Fruit fly (Drosophila melanogaster) whole organism, embryonic: ENCODE data around the gene cu.
A peak's percentile ranks its signal among the peaks of the same experiment; 100 is the strongest.

Experiments used
- ATbp ChIP-seq: fragments of 200-800 bp; sonication (Bioruptor generic); optimal IDR thresholded peaks from 2 replicates; lab custom pipeline; 2017; ENCODE audit warnings: missing biosample characterization, mild to moderate bottlenecking, missing genetic modification characterization, missing genetic modification reagents
- Adf1 ChIP-seq: fragments of 200-800 bp; sonication (Bioruptor generic); IDR thresholded peaks from 2 replicates; pipeline ENCODE4 v1.3.6; 2022; ENCODE audit warnings: missing biosample characterization, missing genetic modification characterization
- Atf6 ChIP-seq: fragments of 200-800 bp; sonication (Bioruptor generic); IDR thresholded peaks from 2 replicates; pipeline ENCODE4 v1.3.6; 2022; ENCODE audit warnings: missing biosample characterization, missing genetic modification characterization
- Awh ChIP-seq: fragments of 200-800 bp; sonication (Bioruptor generic); IDR thresholded peaks from 2 replicates; pipeline ENCODE4, ENCODE4 v1.3.6; 2022; ENCODE audit warnings: missing biosample characterization, missing genetic modification characterization
- Blimp-1 ChIP-seq: fragments of 200-800 bp; sonication (Bioruptor generic); optimal IDR thresholded peaks from 3 replicates; lab custom pipeline; 2018; ENCODE audit warnings: missing biosample characterization, missing genetic modification characterization, mild to moderate bottlenecking, moderate library complexity, missing genetic modification reagents
- CG11456 ChIP-seq: fragments of 200-800 bp; sonication (Bioruptor generic); IDR thresholded peaks from 3 replicates; pipeline ENCODE4 v1.3.6; 2022; ENCODE audit warnings: missing biosample characterization, missing genetic modification characterization
- CG12744 ChIP-seq: fragments of 200-800 bp; sonication (Bioruptor generic); optimal IDR thresholded peaks from 2 replicates; lab custom pipeline; 2016; ENCODE audit warnings: missing biosample characterization, missing genetic modification characterization
- CG13287 ChIP-seq: fragments of 200-800 bp; sonication (Bioruptor generic); IDR thresholded peaks from 2 replicates; pipeline ENCODE4 v1.3.6; 2022; ENCODE audit warnings: missing biosample characterization, missing genetic modification characterization; ENCODE audit not compliant: partially characterized antibody
- CG13624 ChIP-seq: fragments of 200-800 bp; sonication (Bioruptor generic); optimal IDR thresholded peaks from 2 replicates; lab custom pipeline; 2016; ENCODE audit warnings: missing biosample characterization, missing genetic modification characterization
- CG14860 ChIP-seq: fragments of 200-800 bp; sonication (Bioruptor generic); IDR thresholded peaks from 3 replicates; pipeline ENCODE4 v1.3.6; 2022; ENCODE audit warnings: missing biosample characterization, missing genetic modification characterization; ENCODE audit not compliant: partially characterized antibody
- CG30020 ChIP-seq: fragments of 200-800 bp; optimal IDR thresholded peaks from 2 replicates; lab custom pipeline; 2019; ENCODE audit warnings: missing biosample characterization, mild to moderate bottlenecking, missing genetic modification characterization, moderate library complexity
- CG33213 ChIP-seq: fragments of 200-800 bp; sonication (Bioruptor generic); optimal IDR thresholded peaks from 3 replicates; lab custom pipeline; 2016; ENCODE audit warnings: missing biosample characterization, missing genetic modification characterization
- CG34376 ChIP-seq: fragments of 200-800 bp; sonication (Bioruptor generic); optimal IDR thresholded peaks from 2 replicates; lab custom pipeline; 2018; ENCODE audit warnings: missing biosample characterization, mild to moderate bottlenecking, missing genetic modification characterization
- CG6689 ChIP-seq: fragments of 200-800 bp; sonication (Bioruptor generic); IDR thresholded peaks from 2 replicates; pipeline ENCODE4 v1.3.6; 2022; ENCODE audit warnings: missing biosample characterization, missing genetic modification characterization
- CG6813 ChIP-seq: fragments of 200-800 bp; sonication (Bioruptor generic); optimal IDR thresholded peaks from 2 replicates; lab custom pipeline; 2017; ENCODE audit warnings: missing biosample characterization, missing genetic modification characterization, mild to moderate bottlenecking, moderate library complexity, missing genetic modification reagents
- CG7928 ChIP-seq: fragments of 200-800 bp; sonication (Bioruptor generic); optimal IDR thresholded peaks from 2 replicates; lab custom pipeline; 2017; ENCODE audit warnings: missing biosample characterization, mild to moderate bottlenecking, missing genetic modification characterization
- CG9932 ChIP-seq: fragments of 200-800 bp; sonication (Bioruptor generic); IDR thresholded peaks from 2 replicates; pipeline ENCODE4 v1.3.6; 2022; ENCODE audit warnings: missing biosample characterization, missing genetic modification characterization
- Camta ChIP-seq: fragments of 200-800 bp; sonication (Bioruptor generic); optimal IDR thresholded peaks from 2 replicates; lab custom pipeline; 2016; ENCODE audit warnings: missing biosample characterization, missing genetic modification characterization
- Fer2 ChIP-seq: fragments of 200-800 bp; sonication (Bioruptor generic); optimal IDR thresholded peaks from 2 replicates; lab custom pipeline; 2018; ENCODE audit warnings: missing biosample characterization, mild to moderate bottlenecking, missing genetic modification characterization, moderate library complexity
- HLH4C ChIP-seq: fragments of 200-800 bp; sonication (Bioruptor generic); IDR thresholded peaks from 3 replicates; pipeline ENCODE4 v1.3.6; 2022; ENCODE audit warnings: missing biosample characterization, missing genetic modification characterization; ENCODE audit not compliant: partially characterized antibody
- HLHmδ ChIP-seq: fragments of 200-800 bp; sonication (Bioruptor generic); optimal IDR thresholded peaks from 2 replicates; lab custom pipeline; 2018; ENCODE audit warnings: missing biosample characterization, mild to moderate bottlenecking, missing genetic modification characterization, moderate library complexity
- HmgD ChIP-seq: fragments of 200-800 bp; sonication (Bioruptor generic); optimal IDR thresholded peaks from 3 replicates; lab custom pipeline; 2016; ENCODE audit warnings: missing biosample characterization, missing genetic modification characterization
- Hmr ChIP-seq: fragments of 200-800 bp; sonication (Bioruptor generic); optimal IDR thresholded peaks from 3 replicates; lab custom pipeline; 2017; ENCODE audit warnings: mild to moderate bottlenecking, missing biosample characterization, missing genetic modification reagents, missing genetic modification characterization
- Hmx ChIP-seq: fragments of 200-800 bp; sonication (Bioruptor generic); optimal IDR thresholded peaks from 2 replicates; lab custom pipeline; 2016; ENCODE audit warnings: missing biosample characterization, missing genetic modification characterization
- MTF-1 ChIP-seq: fragments of 200-800 bp; sonication (Bioruptor generic); optimal IDR thresholded peaks from 2 replicates; lab custom pipeline; 2018; ENCODE audit warnings: missing biosample characterization, mild to moderate bottlenecking, missing genetic modification characterization, borderline replicate concordance
- Med ChIP-seq: fragments of 200-800 bp; sonication (Bioruptor generic); peaks from one replicate; lab custom pipeline; 2016; ENCODE audit warnings: missing biosample characterization, missing genetic modification characterization, mild to moderate bottlenecking, inconsistent platforms, moderate library complexity
- Meics ChIP-seq: fragments of 200-800 bp; sonication (Bioruptor generic); optimal IDR thresholded peaks from 2 replicates; lab custom pipeline; 2017; ENCODE audit warnings: missing biosample characterization, mild to moderate bottlenecking, missing genetic modification characterization
- NFAT ChIP-seq: fragments of 200-800 bp; sonication (Bioruptor generic); IDR thresholded peaks from 2 replicates; pipeline ENCODE4 v1.3.6; 2022; ENCODE audit warnings: missing biosample characterization, missing genetic modification characterization
- Side ChIP-seq: fragments of 200-800 bp; sonication (Bioruptor generic); optimal IDR thresholded peaks from 2 replicates; lab custom pipeline; 2016; ENCODE audit warnings: missing biosample characterization, missing genetic modification characterization
- Sry-δ ChIP-seq: fragments of 200-800 bp; sonication (Bioruptor generic); optimal IDR thresholded peaks from 2 replicates; lab custom pipeline; 2016; ENCODE audit warnings: missing biosample characterization, missing genetic modification characterization
- Vsx1 ChIP-seq: fragments of 200-800 bp; sonication (Bioruptor generic); optimal IDR thresholded peaks from 2 replicates; lab custom pipeline; 2017; ENCODE audit warnings: missing biosample characterization, mild to moderate bottlenecking, missing genetic modification characterization, missing genetic modification reagents
- ato ChIP-seq: fragments of 200-800 bp; sonication (Bioruptor generic); IDR thresholded peaks from 2 replicates; pipeline ENCODE4 v1.3.6; 2022; ENCODE audit warnings: missing biosample characterization, missing genetic modification characterization; ENCODE audit not compliant: partially characterized antibody
- bigmax ChIP-seq: fragments of 200-800 bp; sonication (Bioruptor generic); optimal IDR thresholded peaks from 2 replicates; lab custom pipeline; 2018; ENCODE audit warnings: missing biosample characterization, mild to moderate bottlenecking, missing genetic modification characterization
- bsh ChIP-seq, 2 experiments: fragments of 200-800 bp; sonication (Bioruptor generic); optimal IDR thresholded peaks; 2 replicates each; lab custom pipeline; 2017 to 2018; ENCODE audit warnings: mild to moderate bottlenecking in 2 of 2, missing biosample characterization in 2 of 2, missing genetic modification characterization in 2 of 2, moderate library complexity in 1 of 2
- btn ChIP-seq: fragments of 200-800 bp; sonication (Bioruptor generic); optimal IDR thresholded peaks from 2 replicates; lab custom pipeline; 2016; ENCODE audit warnings: missing biosample characterization, missing genetic modification characterization
- dati ChIP-seq: fragments of 200-800 bp; sonication (Bioruptor generic); IDR thresholded peaks from 2 replicates; pipeline ENCODE4 v1.3.6; 2022; ENCODE audit warnings: missing biosample characterization, missing genetic modification characterization
- disco-r ChIP-seq: fragments of 200-800 bp; sonication (Bioruptor generic); optimal IDR thresholded peaks from 2 replicates; lab custom pipeline; 2016; ENCODE audit warnings: missing biosample characterization, missing genetic modification characterization
- ems ChIP-seq: fragments of 200-800 bp; sonication (Bioruptor generic); optimal IDR thresholded peaks from 3 replicates; lab custom pipeline; 2016; ENCODE audit warnings: missing biosample characterization, missing genetic modification characterization
- en ChIP-seq: fragments of 200-800 bp; sonication (Bioruptor generic); optimal IDR thresholded peaks from 2 replicates; lab custom pipeline; 2016; ENCODE audit warnings: missing biosample characterization, missing genetic modification characterization
- eve ChIP-seq, 2 experiments: fragments of >200 bp; optimal IDR thresholded peaks; 2 replicates each; lab custom pipeline; 2017; ENCODE audit warnings: missing biosample characterization in 2 of 2, missing genetic modification characterization in 2 of 2
- grn ChIP-seq: fragments of 200-800 bp; sonication (Bioruptor generic); optimal IDR thresholded peaks from 3 replicates; lab custom pipeline; 2017; ENCODE audit warnings: missing biosample characterization, missing genetic modification characterization
- her ChIP-seq: fragments of 200-800 bp; sonication (Bioruptor generic); optimal IDR thresholded peaks from 2 replicates; lab custom pipeline; 2016; ENCODE audit warnings: missing biosample characterization, missing genetic modification characterization
- lov ChIP-seq, 2 experiments: fragments of 200-800 bp in 1 of 2; fragments of >200 bp in 1 of 2; sonication (Bioruptor generic) in 1 of 2; IDR thresholded peaks in 1 of 2; optimal IDR thresholded peaks in 1 of 2; 2 replicates in 1 of 2; 3 replicates in 1 of 2; pipeline versions ENCODE4 v1.3.6 to Lab custom; 2017 to 2022; ENCODE audit warnings: missing biosample characterization in 1 of 2, missing genetic modification characterization in 1 of 2
- onecut ChIP-seq: fragments of 200-800 bp; sonication (Bioruptor generic); IDR thresholded peaks from 2 replicates; pipeline ENCODE4 v1.3.6; 2022; ENCODE audit warnings: missing biosample characterization, missing genetic modification characterization
- pita ChIP-seq: fragments of 200-800 bp; sonication (Bioruptor generic); optimal IDR thresholded peaks from 2 replicates; lab custom pipeline; 2017; ENCODE audit warnings: missing biosample characterization, mild to moderate bottlenecking, missing genetic modification characterization
- pnt ChIP-seq: fragments of 200-800 bp; sonication (Bioruptor generic); optimal IDR thresholded peaks from 3 replicates; lab custom pipeline; 2016; ENCODE audit warnings: missing biosample characterization, missing genetic modification characterization
- pum ChIP-seq: fragments of 200-800 bp; sonication (Bioruptor generic); optimal IDR thresholded peaks from 2 replicates; lab custom pipeline; 2016; ENCODE audit warnings: missing biosample characterization, missing genetic modification characterization
- ranshi ChIP-seq: fragments of 200-800 bp; sonication (Bioruptor generic); IDR thresholded peaks from 2 replicates; pipeline ENCODE4 v1.3.6; 2022; ENCODE audit warnings: missing biosample characterization, missing genetic modification characterization
- yki ChIP-seq: fragments of >200 bp; optimal IDR thresholded peaks from 3 replicates; lab custom pipeline; 2018
- zen2 ChIP-seq: fragments of 200-800 bp; sonication (Bioruptor generic); IDR thresholded peaks from 3 replicates; pipeline ENCODE4 v1.3.6; 2022; ENCODE audit warnings: missing biosample characterization, missing genetic modification characterization; ENCODE audit not compliant: partially characterized antibody

cu gene

DNA sequence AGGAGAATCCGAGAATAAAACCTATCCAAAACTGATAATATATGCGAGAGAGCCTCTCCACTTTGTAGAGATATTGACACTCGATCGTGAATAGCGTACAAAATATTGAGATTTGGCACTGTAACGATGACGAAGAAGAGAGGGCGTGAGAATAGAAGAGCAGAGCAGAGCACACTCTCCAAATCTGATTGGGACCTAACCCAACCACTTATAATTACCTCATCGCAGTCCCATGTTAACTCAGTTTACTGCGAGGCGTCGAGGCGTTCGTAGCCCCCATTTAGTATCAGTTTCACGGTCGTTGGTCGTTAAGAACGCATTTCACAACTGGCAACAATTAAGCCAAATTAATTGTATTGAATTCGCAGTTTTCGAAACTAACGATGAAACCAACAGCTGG lies 40.5 kb upstream of the cu start, which contains the start of gene Ugt302C1 (continued):
- TF ChIP-seq CG11456 (0 out of 3 replicates have a peak, but pooled peaks have one; percentile 39), CG6689 (GFP tag; lab: Robert Waterston, UW) (no peak), Meics (peak; percentile 9), ems (no peak), yki (lab: Kevin White, UChicago) (peak; percentile 74), disco-r (no peak), pum (GFP tag; lab: Kevin White, UChicago) (no peak), Hmr (GFP tag; lab: Kevin White, UChicago) (no peak), CG6813 (GFP tag; lab: Kevin White, UChicago) (no peak), Camta (GFP tag; lab: Kevin White, UChicago) (no peak), Med (GFP tag; lab: Kevin White, UChicago) (no peak), lov (optimal IDR thresholded peaks at IDR 0.05; lab: Kevin White, UChicago) (no peak), lov (GFP tag; IDR thresholded peaks at IDR 0.05; lab: Robert Waterston, UW) (no peak), zen2 (0 out of 3 replicates have a peak, but pooled peaks have one; percentile 43), ATbp (no peak), MTF-1 (GFP tag; lab: Kevin White, UChicago) (no peak), eve (GFP tag; optimal IDR thresholded peaks at IDR 0.05; lab: Kevin White, UChicago) (peak in 1 of 2 experiments; percentile 76), btn (GFP tag; lab: Kevin White, UChicago) (no peak), CG9932 (0 out of 2 replicates have a peak, but pooled peaks have one; percentile 10), HLH4C (GFP tag; lab: Robert Waterston, UW) (0 out of 3 replicates have a peak, but pooled peaks have one; percentile 46), CG13287 (peak; percentile 62; the same call in 1 of the 2 replicates), Vsx1 (GFP tag; lab: Kevin White, UChicago) (peak; percentile 52), bigmax (no peak), her (GFP tag; lab: Kevin White, UChicago) (no peak), CG34376 (GFP tag; lab: Kevin White, UChicago) (peak; percentile 73), ato (GFP tag; lab: Robert Waterston, UW) (no peak), Atf6 (no peak; the same call in 1 of the 2 replicates), CG30020 (tag; lab: Kevin White, UChicago) (no peak), HmgD (GFP tag; lab: Kevin White, UChicago) (no peak), Blimp-1 (GFP tag; lab: Kevin White, UChicago) (no peak), CG13624 (GFP tag; lab: Kevin White, UChicago) (peak; percentile 19), Fer2 (tag; lab: Kevin White, UChicago) (no peak), bsh (GFP tag; optimal IDR thresholded peaks at IDR 0.05; lab: Kevin White, UChicago) (no peak), Hmx (no peak), pnt (GFP tag; lab: Kevin White, UChicago) (no peak), Side (GFP tag; lab: Kevin White, UChicago) (no peak), ranshi (GFP tag; lab: Robert Waterston, UW) (no peak), dati (no peak), CG14860 (no peak), HLHmδ (GFP tag; lab: Kevin White, UChicago) (no peak), CG12744 (GFP tag; lab: Kevin White, UChicago) (no peak), CG33213 (GFP tag; lab: Kevin White, UChicago) (no peak), grn (peak; percentile 46), onecut (GFP tag; lab: Robert Waterston, UW) (no peak), CG7928 (GFP tag; lab: Kevin White, UChicago) (no peak), Adf1 (GFP tag; lab: Robert Waterston, UW) (peak; percentile 32; the same call in 1 of the 2 replicates), en (GFP tag; lab: Kevin White, UChicago) (no peak), pita (GFP tag; lab: Kevin White, UChicago) (no peak), NFAT (GFP tag; lab: Robert Waterston, UW) (peak; percentile 56; the same call in 1 of the 2 replicates), Awh (peak; percentile 34; the same call in 1 of the 2 replicates), Sry-δ (GFP tag; lab: Kevin White, UChicago) (no peak)
